Fruit fly (Drosophila melanogaster) whole organism, pupa: ENCODE data around the gene CG43402.

Experiments
- CG10348 ChIP-seq: fragments of 200-800 bp; sonication (Bioruptor generic); IDR thresholded peaks from 2 replicates; pipeline ENCODE4 v1.3.6; 2022; ENCODE audit warnings: missing biosample characterization, missing genetic modification characterization
- CG14655 ChIP-seq: fragments of 200-800 bp; sonication (Bioruptor generic); optimal IDR thresholded peaks from 3 replicates; lab custom pipeline; 2017; ENCODE audit warnings: mild to moderate bottlenecking, missing biosample characterization, missing genetic modification reagents, missing genetic modification characterization
- CG17806 ChIP-seq: fragments of 200-800 bp; sonication (Bioruptor generic); optimal IDR thresholded peaks from 2 replicates; lab custom pipeline; 2018; ENCODE audit warnings: missing biosample characterization, mild to moderate bottlenecking, missing genetic modification characterization, moderate library complexity
- CG32121 ChIP-seq: fragments of 200-800 bp; sonication (Bioruptor generic); IDR thresholded peaks from 2 replicates; pipeline ENCODE4 v1.3.6; 2022; ENCODE audit warnings: missing biosample characterization, missing genetic modification characterization
- CG34367 ChIP-seq: fragments of 200-800 bp; sonication (Bioruptor generic); optimal IDR thresholded peaks from 2 replicates; lab custom pipeline; 2018; ENCODE audit warnings: missing biosample characterization, mild to moderate bottlenecking, missing genetic modification characterization
- CG8301 ChIP-seq: fragments of 200-800 bp; sonication (Bioruptor generic); optimal IDR thresholded peaks from 2 replicates; lab custom pipeline; 2018; ENCODE audit warnings: missing biosample characterization, mild to moderate bottlenecking, missing genetic modification characterization
- CG9948 ChIP-seq: fragments of 200-800 bp; sonication (Bioruptor generic); optimal IDR thresholded peaks from 2 replicates; lab custom pipeline; 2018; ENCODE audit warnings: missing biosample characterization, mild to moderate bottlenecking, missing genetic modification characterization, moderate library complexity
- Pif1A ChIP-seq: fragments of 200-800 bp; sonication (Bioruptor generic); optimal IDR thresholded peaks from 3 replicates; lab custom pipeline; 2016; ENCODE audit warnings: missing biosample characterization, missing genetic modification characterization
- Snoo ChIP-seq: fragments of 200-800 bp; sonication (Bioruptor generic); optimal IDR thresholded peaks from 3 replicates; lab custom pipeline; 2017; ENCODE audit warnings: missing biosample characterization, mild to moderate bottlenecking, missing genetic modification characterization, inconsistent platforms
- fd96Ca ChIP-seq: fragments of 200-800 bp; sonication (Bioruptor generic); IDR thresholded peaks from 3 replicates; pipeline ENCODE4 v1.3.6; 2022; ENCODE audit warnings: missing biosample characterization, missing genetic modification characterization
- rn ChIP-seq: fragments of 200-800 bp; sonication (Bioruptor generic); IDR thresholded peaks from 2 replicates; pipeline ENCODE4 v1.3.6; 2022; ENCODE audit warnings: missing biosample characterization, missing genetic modification characterization

- TF ChIP-seq CG9948 (tag; lab: Kevin White, UChicago) (no peak), CG14655 (GFP tag; lab: Kevin White, UChicago) (no peak), Snoo (tag; lab: Kevin White, UChicago) (no peak), CG32121 (GFP tag; lab: Robert Waterston, UW) (no peak), fd96Ca (GFP tag; lab: Robert Waterston, UW) (no peak), CG17806 (tag; lab: Kevin White, UChicago) (no peak), CG8301 (tag; lab: Kevin White, UChicago) (no peak), rn (GFP tag; lab: Robert Waterston, UW) (no peak), CG34367 (tag; lab: Kevin White, UChicago) (no peak), CG10348 (GFP tag; lab: Robert Waterston, UW) (no peak), Pif1A (no peak)
Measured at dm6 chr2L:1460463-1461219, 18.2 kb downstream of the CG43402 start.
